Worm (Caenorhabditis elegans): Measurements from ENCODE around the gene F58B4.6.
A peak's percentile ranks its signal among the peaks of the same experiment; 100 is the strongest.

Gene F58B4.6

DNA sequence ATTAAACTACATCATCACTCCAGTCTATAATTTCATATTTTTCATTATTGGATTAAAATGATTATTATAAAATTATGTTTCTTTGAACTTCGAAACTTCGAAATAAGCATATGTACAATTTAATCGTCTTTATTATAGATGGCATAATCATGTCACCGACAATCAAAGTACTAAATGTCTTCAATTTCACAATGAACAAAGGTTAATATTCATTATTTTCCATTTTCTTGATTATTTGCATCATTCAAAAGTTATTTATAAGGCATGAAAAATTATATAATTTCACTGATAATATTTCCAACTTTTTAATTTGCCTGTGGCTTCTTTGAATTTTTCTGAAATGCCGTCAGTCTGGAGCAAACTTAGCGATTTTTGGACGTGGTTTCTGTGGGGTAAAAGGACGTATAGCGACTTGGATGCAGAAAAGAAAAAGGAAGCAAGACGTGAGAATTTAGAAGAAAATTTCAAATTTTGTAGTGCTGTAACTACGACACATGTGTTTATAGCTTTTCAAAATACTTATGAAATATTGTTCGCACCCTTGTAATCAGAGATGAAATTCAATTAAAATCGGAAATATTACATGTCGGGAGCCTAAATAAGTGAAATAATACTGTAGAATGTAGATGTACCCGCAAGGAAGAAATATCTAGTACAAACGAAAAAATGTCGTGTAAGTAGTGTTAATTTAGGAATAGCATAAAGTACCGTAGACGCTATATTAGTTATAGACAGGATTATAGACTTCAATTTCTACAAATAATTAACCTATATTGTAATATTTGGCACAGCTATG, 31.0 kb downstream of the F58B4.6 start, which contains the start of gene F17C11.13:
TSS of gene F17C11.13 (plus strand) at position 243 of the 796 bp plus-strand sequence.
- TF ChIP-seq fos-1 (tag; optimal IDR thresholded peaks at IDR 0.05) (peak; percentile 14), mdl-1 (tag; optimal IDR thresholded peaks at IDR 0.05) (no peak), ztf-4 (tag; optimal IDR thresholded peaks at IDR 0.05) (no peak)

DNA sequence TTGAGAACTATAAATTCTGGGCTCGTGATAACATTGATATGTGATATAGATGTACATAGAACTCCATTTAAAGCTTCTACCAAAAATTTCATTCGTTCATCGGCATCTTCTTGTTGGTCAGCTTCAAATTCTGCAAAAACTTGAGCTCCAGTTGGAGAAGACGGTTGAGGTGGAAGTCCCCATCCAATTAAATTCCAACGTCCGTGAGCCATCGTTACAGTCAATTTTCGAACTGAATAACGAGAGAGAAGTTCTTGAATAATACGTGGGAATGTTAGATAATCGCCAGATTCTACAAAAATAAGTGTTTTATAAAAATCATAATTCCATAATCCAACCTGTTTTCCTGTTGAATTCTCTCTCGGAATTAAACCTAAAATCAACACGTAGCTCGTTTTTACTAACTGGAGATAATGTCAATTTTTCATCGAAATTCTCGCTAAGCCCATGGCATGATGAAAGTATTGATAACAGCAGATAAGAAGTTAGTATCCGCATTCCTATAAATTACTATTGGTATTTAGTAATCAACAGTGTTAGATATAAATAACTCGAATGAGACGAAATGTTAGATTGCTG, 33.6 kb downstream of the F58B4.6 start, which contains the start of gene pigt-1:
TSS of gene pigt-1 (minus strand) at position 500 of the 579 bp plus-strand sequence.
- TF ChIP-seq R02D3.7 (tag; optimal IDR thresholded peaks at IDR 0.05) (no peak), ZK546.5 (tag; optimal IDR thresholded peaks at IDR 0.05) (no peak), ztf-1 (GFP tag; conservative IDR thresholded peaks at IDR 0.05) (no peak), nhr-25 (tag; optimal IDR thresholded peaks at IDR 0.05) (no peak), alr-1 (tag; optimal IDR thresholded peaks at IDR 0.05) (no peak), sma-9 (GFP tag; optimal IDR thresholded peaks at IDR 0.05) (peak; percentile 51), sma-9 (tag; optimal IDR thresholded peaks at IDR 0.05) (no peak), unc-39 (tag; optimal IDR thresholded peaks at IDR 0.05) (no peak), Y55F3AM.14 (GFP tag; optimal IDR thresholded peaks at IDR 0.05) (peak; percentile 17), aly-2 (tag; optimal IDR thresholded peaks at IDR 0.05) (no peak), lin-13 (GFP tag; optimal IDR thresholded peaks at IDR 0.05) (peak; percentile 14), nhr-237 (tag; optimal IDR thresholded peaks at IDR 0.05) (no peak), zag-1 (tag; optimal IDR thresholded peaks at IDR 0.05) (no peak), nhr-129 (tag; optimal IDR thresholded peaks at IDR 0.05) (no peak), gmeb-1 (tag; optimal IDR thresholded peaks at IDR 0.05) (no peak), lin-11 (tag; optimal IDR thresholded peaks at IDR 0.05) (no peak), ceh-16 (tag; optimal IDR thresholded peaks at IDR 0.05) (no peak), crh-2 (tag; optimal IDR thresholded peaks at IDR 0.05) (peak; percentile 10), fos-1 (tag; optimal IDR thresholded peaks at IDR 0.05) (no peak), nhr-11 (tag; optimal IDR thresholded peaks at IDR 0.05) (no peak), lsy-2 (tag; optimal IDR thresholded peaks at IDR 0.05) (peak in 1 of 2 experiments; percentile 29)

DNA sequence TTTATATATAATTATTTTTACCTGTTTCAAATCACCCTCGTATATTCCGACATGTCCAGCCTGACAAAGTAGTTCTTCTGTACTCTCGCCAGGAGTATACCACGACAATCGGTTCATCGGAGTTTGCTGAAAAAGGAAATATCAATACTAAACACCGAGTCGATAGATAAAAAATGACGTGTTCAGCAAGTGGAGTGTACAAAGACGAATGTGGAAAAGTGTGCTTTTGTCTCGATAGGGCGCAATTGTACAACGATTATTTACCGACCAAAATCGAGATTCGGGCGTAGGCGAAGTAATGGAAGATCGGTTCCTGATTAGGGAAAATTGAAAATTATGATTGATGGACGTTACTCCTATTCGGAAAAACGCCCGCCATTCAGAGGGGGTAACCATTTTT, 35.7 kb downstream of the F58B4.6 start, which contains the start of gene vps-36:
TSS of gene vps-36 (minus strand) at position 126 of the 400 bp plus-strand sequence.
- TF ChIP-seq nhr-129 (tag; optimal IDR thresholded peaks at IDR 0.05) (peak; percentile 18), ZK546.5 (tag; optimal IDR thresholded peaks at IDR 0.05) (no peak), fos-1 (tag; optimal IDR thresholded peaks at IDR 0.05) (peak; percentile 68), aly-2 (tag; optimal IDR thresholded peaks at IDR 0.05) (no peak), mab-5 (tag; optimal IDR thresholded peaks at IDR 0.05) (no peak), sma-9 (GFP tag; optimal IDR thresholded peaks at IDR 0.05) (peak; percentile 42), sma-9 (tag; optimal IDR thresholded peaks at IDR 0.05) (no peak), crh-2 (tag; optimal IDR thresholded peaks at IDR 0.05) (peak; percentile 27), nhr-77 (tag; optimal IDR thresholded peaks at IDR 0.05) (no peak)

DNA sequence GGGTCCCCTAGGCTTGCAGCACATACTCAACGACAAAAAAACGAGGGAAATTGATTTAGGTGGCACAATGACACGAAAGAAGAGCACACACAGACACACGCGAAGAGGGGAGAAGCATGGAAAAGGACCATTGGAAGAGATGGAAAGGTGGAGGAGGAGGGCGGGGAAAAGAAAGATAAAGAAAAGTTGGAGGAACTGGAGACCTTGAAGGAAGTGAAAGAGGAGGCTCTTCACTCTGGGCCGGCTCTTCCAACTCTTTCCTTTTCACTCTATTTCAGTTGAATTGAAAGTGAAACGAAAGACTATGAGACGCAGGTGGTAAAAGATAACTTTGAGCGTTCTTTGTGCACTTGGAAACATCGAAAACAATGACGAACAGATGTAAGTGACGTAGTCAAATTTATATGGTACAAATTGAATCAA, 36.6 kb downstream of the F58B4.6 start:
- TF ChIP-seq nhr-25 (tag; optimal IDR thresholded peaks at IDR 0.05) (no peak), ztf-4 (tag; optimal IDR thresholded peaks at IDR 0.05) (peak; percentile 52), blmp-1 (tag; optimal IDR thresholded peaks at IDR 0.05; ENCODE audit: insufficient read depth) (peak; percentile 74), C34F6.9 (tag; optimal IDR thresholded peaks at IDR 0.05) (peak; percentile 84), zag-1 (tag; optimal IDR thresholded peaks at IDR 0.05) (peak; percentile 6), unc-55 (GFP tag; optimal IDR thresholded peaks at IDR 0.05) (peak; percentile 85), F13H6.1 (tag; optimal IDR thresholded peaks at IDR 0.05) (peak; percentile 90), snpc-4 (tag; optimal IDR thresholded peaks at IDR 0.05) (peak; percentile 11), aly-2 (tag; optimal IDR thresholded peaks at IDR 0.05) (no peak), fos-1 (tag; optimal IDR thresholded peaks at IDR 0.05) (peak; percentile 32), sem-4 (tag; optimal IDR thresholded peaks at IDR 0.05) (peak; percentile 74), dmd-4 (tag; optimal IDR thresholded peaks at IDR 0.05) (no peak), nhr-129 (tag; optimal IDR thresholded peaks at IDR 0.05) (peak; percentile 85), nhr-12 (tag; optimal IDR thresholded peaks at IDR 0.05) (no peak), sma-3 (GFP tag; optimal IDR thresholded peaks at IDR 0.05) (no peak), unc-39 (tag; optimal IDR thresholded peaks at IDR 0.05) (no peak), egl-27 (tag; optimal IDR thresholded peaks at IDR 0.05) (peak; percentile 31), Y55F3AM.14 (GFP tag; optimal IDR thresholded peaks at IDR 0.05) (peak; percentile 75), mab-5 (tag; optimal IDR thresholded peaks at IDR 0.05) (peak; percentile 50), nhr-6 (tag; optimal IDR thresholded peaks at IDR 0.05) (peak; percentile 63), lin-13 (GFP tag; optimal IDR thresholded peaks at IDR 0.05) (peak; percentile 43), nhr-21 (tag; optimal IDR thresholded peaks at IDR 0.05) (no peak), nhr-237 (tag; optimal IDR thresholded peaks at IDR 0.05) (no peak), mdl-1 (tag; optimal IDR thresholded peaks at IDR 0.05) (peak in 1 of 2 experiments; percentile 55), crh-2 (tag; optimal IDR thresholded peaks at IDR 0.05) (peak; percentile 75), lsy-2 (tag; optimal IDR thresholded peaks at IDR 0.05) (peak in 1 of 2 experiments; percentile 80), sma-9 (GFP tag; optimal IDR thresholded peaks at IDR 0.05) (peak; percentile 88), sma-9 (tag; optimal IDR thresholded peaks at IDR 0.05) (no peak), nhr-11 (tag; optimal IDR thresholded peaks at IDR 0.05) (no peak)

All from whole organism, L2 larva.